Fruit fly (Drosophila melanogaster) whole organism, wandering third instar larva: Measurements from ENCODE around the gene CG7778.

Experiments used
- Abd-B ChIP-seq: fragments of >200 bp; optimal IDR thresholded peaks from 2 replicates; lab custom pipeline; 2017; ENCODE audit warnings: missing biosample characterization, missing genetic modification characterization
- CG9705 ChIP-seq: fragments of 200-800 bp; sonication (Bioruptor generic); optimal IDR thresholded peaks from 2 replicates; lab custom pipeline; 2018; ENCODE audit warnings: missing biosample characterization, mild to moderate bottlenecking, missing genetic modification characterization
- CrebA ChIP-seq: fragments of 200-800 bp; sonication (Bioruptor generic); optimal IDR thresholded peaks from 2 replicates; lab custom pipeline; 2016; ENCODE audit warnings: missing biosample characterization, mild to moderate bottlenecking, missing genetic modification characterization, borderline replicate concordance
- Dfd ChIP-seq: fragments of >200 bp; optimal IDR thresholded peaks from 2 replicates; lab custom pipeline; 2017; ENCODE audit warnings: missing biosample characterization, missing genetic modification characterization
- Dif ChIP-seq: fragments of 200-275, 200-300 bp; sonication (Bioruptor generic); optimal IDR thresholded peaks from 2 replicates; lab custom pipeline; 2018; ENCODE audit warnings: missing biosample characterization, missing genetic modification characterization; ENCODE audit not compliant: partially characterized antibody
- GATAd ChIP-seq: sonication (Bioruptor generic); optimal IDR thresholded peaks from 2 replicates; lab custom pipeline; 2016; ENCODE audit warnings: missing biosample characterization, missing genetic modification characterization
- HLH106 ChIP-seq: fragments of 200-800 bp; optimal IDR thresholded peaks from 3 replicates; lab custom pipeline; 2019; ENCODE audit warnings: missing biosample characterization, mild to moderate bottlenecking, missing genetic modification characterization, moderate library complexity
- Hr78 ChIP-seq: fragments of >200 bp; optimal IDR thresholded peaks from 2 replicates; lab custom pipeline; 2017; ENCODE audit warnings: missing biosample characterization, missing genetic modification characterization
- Hr83 ChIP-seq: fragments of 200-300 bp; sonication (Bioruptor generic); optimal IDR thresholded peaks from 2 replicates; lab custom pipeline; 2016; ENCODE audit warnings: missing biosample characterization, mild to moderate bottlenecking, missing genetic modification characterization, moderate library complexity; ENCODE audit not compliant: poor library complexity, severe bottlenecking
- Mio ChIP-seq: sonication (Bioruptor generic); optimal IDR thresholded peaks from 2 replicates; lab custom pipeline; 2016; ENCODE audit warnings: missing biosample characterization, missing genetic modification characterization
- Myc ChIP-seq: fragments of >200 bp; optimal IDR thresholded peaks from 2 replicates; lab custom pipeline; 2017
- Rel ChIP-seq, 2 experiments: fragments of 200-800 bp; sonication (Bioruptor generic) in 1 of 2; optimal IDR thresholded peaks; 2 replicates in 1 of 2; 3 replicates in 1 of 2; lab custom pipeline; 2016 to 2019; ENCODE audit warnings: mild to moderate bottlenecking in 2 of 2, missing biosample characterization in 2 of 2, missing genetic modification characterization in 2 of 2, moderate library complexity in 1 of 2
- Sp1 ChIP-seq: fragments of 200-800 bp; sonication (Bioruptor generic); optimal IDR thresholded peaks from 3 replicates; lab custom pipeline; 2019; ENCODE audit warnings: missing biosample characterization, mild to moderate bottlenecking, missing genetic modification characterization, moderate library complexity
- Vsx2 ChIP-seq: fragments of 200-300, 225-300 bp; sonication (Bioruptor generic); optimal IDR thresholded peaks from 2 replicates; lab custom pipeline; 2018; ENCODE audit warnings: missing biosample characterization, missing genetic modification characterization; ENCODE audit not compliant: partially characterized antibody
- br ChIP-seq: fragments of 200-800 bp; sonication (Bioruptor generic); optimal IDR thresholded peaks from 2 replicates; lab custom pipeline; 2016; ENCODE audit warnings: missing biosample characterization, missing genetic modification characterization
- brk ChIP-seq: fragments of 200-800 bp; sonication (Bioruptor generic); optimal IDR thresholded peaks from 2 replicates; lab custom pipeline; 2016; ENCODE audit warnings: missing biosample characterization, mild to moderate bottlenecking, missing genetic modification characterization
- dl ChIP-seq, 2 experiments: fragments of 175-275, 200-275 bp in 1 of 2; fragments of 200-275 bp in 1 of 2; sonication (Bioruptor generic); optimal IDR thresholded peaks; lab custom pipeline; 2018; ENCODE audit warnings: mild to moderate bottlenecking in 2 of 2, missing biosample characterization in 2 of 2, missing genetic modification characterization in 2 of 2, moderate library complexity in 2 of 2; ENCODE audit not compliant: partially characterized antibody in 2 of 2, insufficient read depth in 1 of 2
- dsf ChIP-seq: sonication (Bioruptor generic); optimal IDR thresholded peaks from 2 replicates; lab custom pipeline; 2016; ENCODE audit warnings: missing biosample characterization, missing genetic modification characterization, borderline replicate concordance
- ey ChIP-seq: fragments of 200-800 bp; sonication (Bioruptor generic); optimal IDR thresholded peaks from 2 replicates; lab custom pipeline; 2016; ENCODE audit warnings: missing biosample characterization, missing genetic modification characterization
- foxo ChIP-seq, 2 experiments: fragments of 200-800 bp; sonication (Bioruptor generic); optimal IDR thresholded peaks; 2 replicates in 1 of 2; 3 replicates in 1 of 2; lab custom pipeline; 2016 to 2017; ENCODE audit warnings: missing biosample characterization in 2 of 2, missing genetic modification characterization in 2 of 2
- fru ChIP-seq: fragments of 200-800 bp; sonication (Bioruptor generic); optimal IDR thresholded peaks from 3 replicates; lab custom pipeline; 2016; ENCODE audit warnings: missing biosample characterization, mild to moderate bottlenecking, missing genetic modification characterization
- h ChIP-seq: fragments of 200-800 bp; sonication (Bioruptor generic); optimal IDR thresholded peaks from 3 replicates; lab custom pipeline; 2016; ENCODE audit warnings: missing biosample characterization, mild to moderate bottlenecking, missing genetic modification characterization
- jim ChIP-seq: fragments of 175-275, 200-325 bp; sonication (Bioruptor generic); optimal IDR thresholded peaks from 2 replicates; lab custom pipeline; 2016; ENCODE audit warnings: missing biosample characterization, mild to moderate bottlenecking, missing genetic modification characterization
- lola ChIP-seq: fragments of >200 bp; optimal IDR thresholded peaks from 2 replicates; lab custom pipeline; 2017; ENCODE audit warnings: missing biosample characterization, missing genetic modification characterization
- psq ChIP-seq: fragments of 200-800 bp; sonication (Bioruptor generic); optimal IDR thresholded peaks from 3 replicates; lab custom pipeline; 2017; ENCODE audit warnings: missing biosample characterization, mild to moderate bottlenecking, missing genetic modification characterization, moderate library complexity
- rgr ChIP-seq: fragments of 200-800 bp; sonication (Bioruptor generic); optimal IDR thresholded peaks from 3 replicates; lab custom pipeline; 2016; ENCODE audit warnings: missing biosample characterization, mild to moderate bottlenecking, missing genetic modification characterization
- sage ChIP-seq: fragments of 200-800 bp; sonication (Bioruptor generic); optimal IDR thresholded peaks from 2 replicates; lab custom pipeline; 2016; ENCODE audit warnings: missing biosample characterization, mild to moderate bottlenecking, missing genetic modification characterization
- sv ChIP-seq: fragments of 200-800 bp; sonication (Bioruptor generic); optimal IDR thresholded peaks from 3 replicates; lab custom pipeline; 2016; ENCODE audit warnings: missing biosample characterization, missing genetic modification characterization
- usp ChIP-seq: fragments of >200 bp; optimal IDR thresholded peaks from 2 replicates; lab custom pipeline; 2017; ENCODE audit warnings: missing biosample characterization, missing genetic modification characterization
- woc ChIP-seq: sonication (Bioruptor generic); optimal IDR thresholded peaks from 2 replicates; lab custom pipeline; 2016; ENCODE audit warnings: missing biosample characterization, mild to moderate bottlenecking, missing genetic modification characterization

The CG7778 gene

dm6 chr2L:8394180-8394579 lies 47.8 kb downstream of the CG7778 start, which contains the start of gene lectin-29Ca:
Gene lectin-29Ca (minus strand): TSS chr2L:8394280.
- TF ChIP-seq CG9705 (GFP tag; lab: Kevin White, UChicago), result no peak
- TF ChIP-seq GATAd (GFP tag; lab: Kevin White, UChicago), result no peak
- TF ChIP-seq HLH106 (tag; lab: Kevin White, UChicago), result no peak
- no peak for TF ChIP-seq br (GFP tag; lab: Kevin White, UChicago)
- TF ChIP-seq jim, result no peak
- TF ChIP-seq Rel (GFP tag; optimal IDR thresholded peaks at IDR 0.05; lab: Kevin White, UChicago), result no peak
- no peak for TF ChIP-seq Rel (tag; optimal IDR thresholded peaks at IDR 0.05; lab: Kevin White, UChicago)
- no peak for TF ChIP-seq Hr83 (GFP tag; lab: Kevin White, UChicago)
- TF ChIP-seq sv (GFP tag; lab: Kevin White, UChicago), result no peak
- no peak for TF ChIP-seq Sp1 (GFP tag; lab: Kevin White, UChicago)
- TF ChIP-seq Vsx2 (GFP tag; lab: Kevin White, UChicago), result no peak
- TF ChIP-seq rgr (GFP tag; lab: Kevin White, UChicago), result no peak
- TF ChIP-seq CrebA (GFP tag; lab: Kevin White, UChicago), result no peak
- TF ChIP-seq lola (GFP tag; lab: Kevin White, UChicago), result no peak
- TF ChIP-seq Dfd (GFP tag; lab: Kevin White, UChicago), result no peak
- no peak for TF ChIP-seq ey (GFP tag; lab: Kevin White, UChicago)
- TF ChIP-seq sage (GFP tag; lab: Kevin White, UChicago), result no peak
- TF ChIP-seq, all 38 proteins: peak for 0

- TF ChIP-seq rgr (GFP tag; lab: Kevin White, UChicago) (no peak), CrebA (GFP tag; lab: Kevin White, UChicago) (no peak), Dif (GFP tag; lab: Kevin White, UChicago) (no peak), fru (GFP tag; lab: Kevin White, UChicago) (no peak), sage (GFP tag; lab: Kevin White, UChicago) (no peak), woc (GFP tag; lab: Kevin White, UChicago) (no peak), jim (no peak), usp (GFP tag; lab: Kevin White, UChicago) (no peak), sv (GFP tag; lab: Kevin White, UChicago) (no peak), Myc (lab: Kevin White, UChicago) (no peak), Dfd (GFP tag; lab: Kevin White, UChicago) (no peak), dl (GFP tag; optimal IDR thresholded peaks at IDR 0.05; lab: Kevin White, UChicago; ENCODE audit: insufficient read depth in 1 of 2, partially characterized antibody in 2 of 2) (no peak), psq (GFP tag; lab: Kevin White, UChicago) (no peak), CG9705 (GFP tag; lab: Kevin White, UChicago) (no peak), Hr78 (GFP tag; lab: Kevin White, UChicago) (no peak), HLH106 (tag; lab: Kevin White, UChicago) (no peak), ey (GFP tag; lab: Kevin White, UChicago) (no peak), br (GFP tag; lab: Kevin White, UChicago) (no peak), Rel (GFP tag; optimal IDR thresholded peaks at IDR 0.05; lab: Kevin White, UChicago) (no peak), Rel (tag; optimal IDR thresholded peaks at IDR 0.05; lab: Kevin White, UChicago) (no peak), Mio (GFP tag; lab: Kevin White, UChicago) (no peak)
- TF ChIP-seq, all 38 proteins: peak for 0
Observed at dm6 chr2L:8394840-8395239, 48.4 kb downstream of the CG7778 start, which contains the start of gene Peritrophin-15b. Gene Peritrophin-15b (minus strand): TSS chr2L:8394940.

- TF ChIP-seq fru (GFP tag; lab: Kevin White, UChicago) (no peak), HLH106 (tag; lab: Kevin White, UChicago) (no peak), brk (GFP tag; lab: Kevin White, UChicago) (no peak), foxo (GFP tag; optimal IDR thresholded peaks at IDR 0.05; lab: Kevin White, UChicago) (no peak), Dif (GFP tag; lab: Kevin White, UChicago) (no peak), Hr78 (GFP tag; lab: Kevin White, UChicago) (no peak), Rel (GFP tag; optimal IDR thresholded peaks at IDR 0.05; lab: Kevin White, UChicago) (no peak), Rel (tag; optimal IDR thresholded peaks at IDR 0.05; lab: Kevin White, UChicago) (no peak), CrebA (GFP tag; lab: Kevin White, UChicago) (no peak), Hr83 (GFP tag; lab: Kevin White, UChicago) (no peak), lola (GFP tag; lab: Kevin White, UChicago) (no peak), Sp1 (GFP tag; lab: Kevin White, UChicago) (no peak), psq (GFP tag; lab: Kevin White, UChicago) (no peak), dsf (GFP tag; lab: Kevin White, UChicago) (no peak), sage (GFP tag; lab: Kevin White, UChicago) (no peak), Abd-B (GFP tag; lab: Kevin White, UChicago) (no peak), h (GFP tag; lab: Kevin White, UChicago) (no peak), dl (GFP tag; optimal IDR thresholded peaks at IDR 0.05; lab: Kevin White, UChicago; ENCODE audit: insufficient read depth in 1 of 2, partially characterized antibody in 2 of 2) (no peak)
Observed at dm6 chr2L:8395996-8396699, 49.7 kb downstream of the CG7778 start, which contains the start of the genes Peritrophin-15a and CG13385. Gene Peritrophin-15a (minus strand): TSS chr2L:8396096. Gene CG13385 (plus strand): TSS chr2L:8396649.
